Worm (Caenorhabditis elegans): Measurements from ENCODE around the gene yju-2.

yju-2 gene

ce11 chrIII:7180613-7181012 lies 3.5 kb upstream of the yju-2 start, which contains the start of gene ndab-2 (continued):
- TF ChIP-seq snpc-1.3 (tag; optimal IDR thresholded peaks at IDR 0.05; ENCODE audit: insufficient read depth), result no peak
- TF ChIP-seq lin-35 (GFP tag; optimal IDR thresholded peaks at IDR 0.05), result no peak
- no peak for TF ChIP-seq hlh-26 (GFP tag; conservative IDR thresholded peaks at IDR 0.05)
- no peak for TF ChIP-seq F52B5.7 (tag; optimal IDR thresholded peaks at IDR 0.05)
- no peak for TF ChIP-seq rpc-1 (optimal IDR thresholded peaks at IDR 0.05)
- no peak for TF ChIP-seq rpc-1 (tag; optimal IDR thresholded peaks at IDR 0.05)
- TF ChIP-seq F57A8.1 (GFP tag; optimal IDR thresholded peaks at IDR 0.05), result no peak
- no peak for TF ChIP-seq lag-1 (GFP tag; IDR thresholded peaks at IDR 0.05)
- TF ChIP-seq mes-4 (tag; optimal IDR thresholded peaks at IDR 0.05), result no peak
- TF ChIP-seq ceh-91 (GFP tag; IDR thresholded peaks at IDR 0.05), result no peak
- no peak for TF ChIP-seq madf-8 (GFP tag; conservative IDR thresholded peaks at IDR 0.05)
- no peak for TF ChIP-seq zfh-2 (GFP tag; conservative IDR thresholded peaks at IDR 0.05)
- 0 out of 2 replicates have a peak, but pooled peaks have one; percentile 52 for TF ChIP-seq dox-1 (GFP tag; IDR thresholded peaks at IDR 0.05)
- TF ChIP-seq Y67H2A.10 (GFP tag; conservative IDR thresholded peaks at IDR 0.05), result no peak
- peak; percentile 38 for TF ChIP-seq athp-1 (tag; optimal IDR thresholded peaks at IDR 0.05)
- no peak for TF ChIP-seq F57C9.4 (tag; optimal IDR thresholded peaks at IDR 0.05)
- no peak for TF ChIP-seq let-526 (GFP tag; IDR thresholded peaks at IDR 0.05)
- no peak for TF ChIP-seq attf-5 (GFP tag; optimal IDR thresholded peaks at IDR 0.05)
- no peak; the same call in 1 of the 2 replicates for TF ChIP-seq D2030.7 (GFP tag; IDR thresholded peaks at IDR 0.05)
- TF ChIP-seq lsy-27 (tag; optimal IDR thresholded peaks at IDR 0.05; ENCODE audit: borderline replicate concordance, insufficient read depth), result no peak
- TF ChIP-seq B0261.1 (tag; optimal IDR thresholded peaks at IDR 0.05), result no peak
- no peak for TF ChIP-seq C17E4.6 (GFP tag; IDR thresholded peaks at IDR 0.05)
- no peak for TF ChIP-seq ama-1 (optimal IDR thresholded peaks at IDR 0.05)
- TF ChIP-seq ama-1 (GFP tag; optimal IDR thresholded peaks at IDR 0.05), result peak in 1 of 2 experiments; percentile 73
- TF ChIP-seq ztf-18 (tag; optimal IDR thresholded peaks at IDR 0.05), result peak; percentile 13
- no peak for TF ChIP-seq cebp-2 (GFP tag; IDR thresholded peaks at IDR 0.05)
- peak; percentile 42; the same call in 1 of the 2 replicates for TF ChIP-seq pbrm-1 (GFP tag; IDR thresholded peaks at IDR 0.05)
- no peak for TF ChIP-seq die-1 (tag; optimal IDR thresholded peaks at IDR 0.05)
- TF ChIP-seq Y79H2A.3 (GFP tag; conservative IDR thresholded peaks at IDR 0.05), result no peak
- no peak for TF ChIP-seq T07F8.4 (tag; optimal IDR thresholded peaks at IDR 0.05)
- TF ChIP-seq B0019.2 (GFP tag; conservative IDR thresholded peaks at IDR 0.05), result no peak
- TF ChIP-seq F37B4.10 (GFP tag; IDR thresholded peaks at IDR 0.05), result no peak
- TF ChIP-seq K12H6.12 (tag; optimal IDR thresholded peaks at IDR 0.05), result no peak
- TF ChIP-seq somi-1 (GFP tag; optimal IDR thresholded peaks at IDR 0.05), result no peak
- no peak for TF ChIP-seq hmg-20 (GFP tag; IDR thresholded peaks at IDR 0.05)
- no peak for TF ChIP-seq efl-1 (GFP tag; optimal IDR thresholded peaks at IDR 0.05)
- peak; percentile 82 for TF ChIP-seq ekl-4 (GFP tag; IDR thresholded peaks at IDR 0.05)
- TF ChIP-seq egl-18 (GFP tag; IDR thresholded peaks at IDR 0.05), result no peak
- peak; percentile 60 for TF ChIP-seq tlf-1 (GFP tag; optimal IDR thresholded peaks at IDR 0.05)
- TF ChIP-seq ztf-6 (GFP tag; IDR thresholded peaks at IDR 0.05), result no peak
- no peak for TF ChIP-seq ztf-28 (GFP tag; IDR thresholded peaks at IDR 0.05)
- peak; percentile 59 for TF ChIP-seq F33H1.4 (GFP tag; IDR thresholded peaks at IDR 0.05)
- peak; percentile 41; the same call in 1 of the 2 replicates for TF ChIP-seq egl-44 (GFP tag; IDR thresholded peaks at IDR 0.05)
- no peak for TF ChIP-seq dpl-1 (GFP tag; optimal IDR thresholded peaks at IDR 0.05)
- no peak for TF ChIP-seq F10E7.11 (tag; optimal IDR thresholded peaks at IDR 0.05)
- no peak for TF ChIP-seq bed-2 (GFP tag; IDR thresholded peaks at IDR 0.05)
- TF ChIP-seq nhr-27 (tag; optimal IDR thresholded peaks at IDR 0.05), result no peak
- TF ChIP-seq F39B2.1 (GFP tag; IDR thresholded peaks at IDR 0.05), result 0 out of 2 replicates have a peak, but pooled peaks have one; percentile 65
- TF ChIP-seq let-607 (tag; optimal IDR thresholded peaks at IDR 0.05), result no peak
- no peak for TF ChIP-seq nhr-90 (tag; optimal IDR thresholded peaks at IDR 0.05)
